Fruit fly (Drosophila melanogaster) whole organism, pupa: ENCODE measurements around the gene Ogdh.

Experiments used
- CG10348 ChIP-seq: fragments of 200-800 bp; sonication (Bioruptor generic); IDR thresholded peaks from 2 replicates; pipeline ENCODE4 v1.3.6; 2022; ENCODE audit warnings: missing biosample characterization, missing genetic modification characterization
- CG12605 ChIP-seq: fragments of 200-800 bp; sonication (Bioruptor generic); IDR thresholded peaks from 2 replicates; pipeline ENCODE4 v1.3.6; 2022; ENCODE audit warnings: missing biosample characterization, missing genetic modification characterization
- CG13204 ChIP-seq: fragments of 200-800 bp; sonication (Bioruptor generic); optimal IDR thresholded peaks from 2 replicates; lab custom pipeline; 2018; ENCODE audit warnings: missing biosample characterization, mild to moderate bottlenecking, missing genetic modification characterization, moderate library complexity
- CG14655 ChIP-seq: fragments of 200-800 bp; sonication (Bioruptor generic); optimal IDR thresholded peaks from 3 replicates; lab custom pipeline; 2017; ENCODE audit warnings: mild to moderate bottlenecking, missing biosample characterization, missing genetic modification reagents, missing genetic modification characterization
- CG15710 ChIP-seq: fragments of 200-800 bp; sonication (Bioruptor generic); optimal IDR thresholded peaks from 2 replicates; lab custom pipeline; 2018; ENCODE audit warnings: missing biosample characterization, mild to moderate bottlenecking, missing genetic modification characterization, moderate library complexity
- CG17806 ChIP-seq: fragments of 200-800 bp; sonication (Bioruptor generic); optimal IDR thresholded peaks from 2 replicates; lab custom pipeline; 2018; ENCODE audit warnings: missing biosample characterization, mild to moderate bottlenecking, missing genetic modification characterization, moderate library complexity
- CG32121 ChIP-seq: fragments of 200-800 bp; sonication (Bioruptor generic); IDR thresholded peaks from 2 replicates; pipeline ENCODE4 v1.3.6; 2022; ENCODE audit warnings: missing biosample characterization, missing genetic modification characterization
- CG34367 ChIP-seq: fragments of 200-800 bp; sonication (Bioruptor generic); optimal IDR thresholded peaks from 2 replicates; lab custom pipeline; 2018; ENCODE audit warnings: missing biosample characterization, mild to moderate bottlenecking, missing genetic modification characterization
- CG4496 ChIP-seq: fragments of 200-800 bp; sonication (Bioruptor generic); IDR thresholded peaks from 3 replicates; pipeline ENCODE4 v1.3.6; 2022; ENCODE audit warnings: missing biosample characterization, missing genetic modification characterization
- CG8159 ChIP-seq: fragments of 200-800 bp; sonication (Bioruptor generic); optimal IDR thresholded peaks from 3 replicates; lab custom pipeline; 2018; ENCODE audit warnings: missing biosample characterization, mild to moderate bottlenecking, missing genetic modification characterization, moderate library complexity
- CG8301 ChIP-seq: fragments of 200-800 bp; sonication (Bioruptor generic); optimal IDR thresholded peaks from 2 replicates; lab custom pipeline; 2018; ENCODE audit warnings: missing biosample characterization, mild to moderate bottlenecking, missing genetic modification characterization
- CG9948 ChIP-seq: fragments of 200-800 bp; sonication (Bioruptor generic); optimal IDR thresholded peaks from 2 replicates; lab custom pipeline; 2018; ENCODE audit warnings: missing biosample characterization, mild to moderate bottlenecking, missing genetic modification characterization, moderate library complexity
- D1 ChIP-seq: fragments of 200-800 bp; sonication (Bioruptor generic); optimal IDR thresholded peaks from 2 replicates; lab custom pipeline; 2018; ENCODE audit warnings: missing biosample characterization, mild to moderate bottlenecking, missing genetic modification characterization, moderate library complexity
- EcR ChIP-seq: fragments of 200-800 bp; sonication (Bioruptor generic); optimal IDR thresholded peaks from 3 replicates; lab custom pipeline; 2019; ENCODE audit warnings: missing biosample characterization, missing genetic modification characterization, mild to moderate bottlenecking, moderate library complexity, missing genetic modification reagents
- Ets98B ChIP-seq: fragments of 200-800 bp; sonication (Bioruptor generic); IDR thresholded peaks from 2 replicates; pipeline ENCODE4 v1.3.6; 2022; ENCODE audit warnings: missing biosample characterization, missing genetic modification characterization
- Pif1A ChIP-seq: fragments of 200-800 bp; sonication (Bioruptor generic); optimal IDR thresholded peaks from 3 replicates; lab custom pipeline; 2016; ENCODE audit warnings: missing biosample characterization, missing genetic modification characterization
- Pif1B ChIP-seq: fragments of 200-800 bp; sonication (Bioruptor generic); optimal IDR thresholded peaks from 3 replicates; lab custom pipeline; 2016; ENCODE audit warnings: missing biosample characterization, missing genetic modification characterization
- Snoo ChIP-seq: fragments of 200-800 bp; sonication (Bioruptor generic); optimal IDR thresholded peaks from 3 replicates; lab custom pipeline; 2017; ENCODE audit warnings: missing biosample characterization, mild to moderate bottlenecking, missing genetic modification characterization, inconsistent platforms
- fd96Ca ChIP-seq: fragments of 200-800 bp; sonication (Bioruptor generic); IDR thresholded peaks from 3 replicates; pipeline ENCODE4 v1.3.6; 2022; ENCODE audit warnings: missing biosample characterization, missing genetic modification characterization
- gl ChIP-seq: fragments of 200-800 bp; sonication (Bioruptor generic); optimal IDR thresholded peaks from 2 replicates; lab custom pipeline; 2018; ENCODE audit warnings: missing biosample characterization, mild to moderate bottlenecking, missing genetic modification characterization
- rn ChIP-seq: fragments of 200-800 bp; sonication (Bioruptor generic); IDR thresholded peaks from 2 replicates; pipeline ENCODE4 v1.3.6; 2022; ENCODE audit warnings: missing biosample characterization, missing genetic modification characterization

Ogdh gene

DNA sequence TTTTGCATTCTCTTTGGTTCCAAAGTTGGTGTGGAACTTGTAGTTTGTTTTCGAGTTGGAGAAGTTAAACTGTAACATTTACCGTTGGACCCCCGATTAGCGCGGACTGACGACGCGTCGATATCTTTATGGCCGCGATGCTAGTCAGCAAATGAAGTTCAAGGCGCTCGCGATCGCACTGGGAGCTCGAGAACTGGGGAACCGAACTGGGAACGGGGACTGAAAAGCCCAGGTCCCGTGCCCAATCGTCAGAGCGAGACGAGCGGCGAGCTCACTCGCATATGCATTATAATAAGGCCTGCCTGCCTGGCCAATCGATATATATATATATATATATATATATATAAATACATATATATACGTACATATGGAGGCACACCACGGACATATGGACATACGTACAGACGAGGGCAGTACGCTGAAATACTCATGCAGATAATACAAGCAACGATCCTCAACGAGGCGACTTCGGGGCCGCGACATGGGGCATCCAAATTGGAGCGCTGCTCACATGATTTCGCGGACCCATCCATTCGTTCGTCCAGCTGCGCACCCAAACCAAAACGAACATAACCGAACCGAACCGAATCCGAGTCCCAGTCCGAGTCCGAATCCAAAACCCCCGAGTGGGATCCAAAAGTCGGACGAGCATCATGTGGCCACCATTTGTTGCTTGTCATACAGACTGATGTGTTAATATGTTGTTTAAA lies 47.7 kb downstream of the Ogdh start:
- TF ChIP-seq CG12605 (GFP tag; lab: Robert Waterston, UW) (0 out of 2 replicates have a peak, but pooled peaks have one; percentile 8), CG32121 (no peak), CG14655 (GFP tag; lab: Kevin White, UChicago) (no peak), CG13204 (peak; percentile 84), EcR (GFP tag; lab: Kevin White, UChicago) (peak; percentile 82), CG4496 (GFP tag; lab: Robert Waterston, UW) (peak; percentile 32; the same call in 1 of the 3 replicates), CG34367 (no peak)

DNA sequence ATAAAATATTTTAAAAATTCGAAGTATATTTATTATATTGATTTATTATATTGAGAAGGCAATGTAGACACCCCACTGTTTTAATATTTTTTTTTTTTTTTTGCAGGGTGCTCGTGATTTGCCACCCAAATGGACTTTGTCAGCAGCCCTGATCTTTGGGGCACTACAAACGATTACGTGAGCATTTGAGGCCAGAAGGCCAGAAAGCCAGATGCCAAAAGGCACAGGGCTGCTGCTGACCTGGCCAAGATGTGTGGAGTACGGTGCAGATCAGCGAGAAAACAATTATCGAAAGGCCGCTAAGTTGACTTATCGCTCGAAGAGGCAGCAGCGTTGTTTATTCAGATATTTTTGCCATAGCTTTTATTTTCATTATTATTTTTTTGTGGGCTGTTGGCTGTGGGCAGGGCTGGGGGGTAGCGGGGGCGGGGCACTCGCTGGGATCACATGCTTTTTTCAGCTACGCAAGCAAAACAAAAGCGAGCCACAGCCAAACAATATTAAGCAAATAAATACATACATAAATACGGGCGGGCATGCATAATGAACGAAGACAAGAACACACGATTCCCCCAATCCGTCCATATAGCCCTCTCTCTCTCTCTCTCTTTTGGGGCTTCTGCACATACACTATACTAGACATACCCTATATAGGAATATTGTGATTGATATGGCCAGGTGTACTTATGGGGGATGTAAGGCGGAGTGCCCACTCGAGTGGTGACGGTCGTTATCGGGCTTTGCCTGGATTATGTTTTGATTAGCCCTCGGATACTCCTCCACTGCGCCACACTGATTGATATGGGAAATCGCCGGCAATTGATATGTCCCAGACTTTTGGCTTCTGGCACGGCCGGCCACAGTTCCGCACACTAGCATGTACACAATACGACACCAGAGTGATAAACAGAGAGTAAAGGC lies 48.9 kb downstream of the Ogdh start:
- no peak for TF ChIP-seq CG17806
- TF ChIP-seq D1: no peak
- TF ChIP-seq CG4496 (GFP tag; lab: Robert Waterston, UW): 0 out of 3 replicates have a peak, but pooled peaks have one; percentile 25
- no peak for TF ChIP-seq gl (tag; lab: Kevin White, UChicago)
- no peak for TF ChIP-seq CG14655 (GFP tag; lab: Kevin White, UChicago)
- TF ChIP-seq, all 21 proteins: peak for 1

DNA sequence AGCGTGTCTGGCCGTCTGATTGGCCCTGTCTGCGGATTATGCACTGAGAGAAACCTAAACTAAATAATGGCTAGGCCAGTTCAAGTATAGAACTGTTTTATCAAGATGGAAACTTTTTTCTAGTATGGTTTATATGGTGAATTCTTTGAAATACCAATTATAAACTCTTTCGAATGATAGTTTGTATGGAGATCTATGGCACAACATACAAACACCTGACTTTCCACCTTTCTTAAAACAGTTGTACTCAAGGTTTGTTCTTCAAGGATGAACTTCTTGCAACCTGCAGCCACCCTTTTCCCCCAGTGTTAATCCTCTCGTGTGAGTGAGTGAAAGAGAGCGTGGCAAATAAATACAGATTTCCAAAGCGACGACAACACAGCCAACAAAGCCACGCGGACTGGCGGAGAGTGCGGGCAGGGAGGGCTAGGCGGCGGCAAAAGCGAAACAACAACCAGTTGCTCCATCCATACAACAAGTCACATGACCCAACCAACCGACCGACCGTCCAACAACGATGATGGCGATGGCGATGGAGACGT lies 49.7 kb downstream of the Ogdh start:
- TF ChIP-seq CG15710: peak; percentile 96
- TF ChIP-seq CG17806: peak; percentile 92
- peak; percentile 76 for TF ChIP-seq EcR (GFP tag; lab: Kevin White, UChicago)
- peak; percentile 85 for TF ChIP-seq CG9948 (tag; lab: Kevin White, UChicago)
- TF ChIP-seq Pif1A: peak; percentile 84
- TF ChIP-seq CG14655 (GFP tag; lab: Kevin White, UChicago): peak; percentile 89
- peak; percentile 76 for TF ChIP-seq rn (GFP tag; lab: Robert Waterston, UW)
- peak; percentile 90 for TF ChIP-seq CG13204
- peak; percentile 84 for TF ChIP-seq Snoo (tag; lab: Kevin White, UChicago)
- peak; percentile 84 for TF ChIP-seq Pif1B
- TF ChIP-seq CG8301 (tag; lab: Kevin White, UChicago): peak; percentile 85
- peak; percentile 93 for TF ChIP-seq CG34367
- TF ChIP-seq CG4496 (GFP tag; lab: Robert Waterston, UW): peak; percentile 88
- TF ChIP-seq CG12605 (GFP tag; lab: Robert Waterston, UW): 0 out of 2 replicates have a peak, but pooled peaks have one; percentile 38
- TF ChIP-seq D1: peak; percentile 71
- TF ChIP-seq CG32121: peak; percentile 85
- peak; percentile 97 for TF ChIP-seq CG8159 (tag; lab: Kevin White, UChicago)
- peak; percentile 75 for TF ChIP-seq CG10348
- peak; percentile 70 for TF ChIP-seq gl (tag; lab: Kevin White, UChicago)
- peak; percentile 85 for TF ChIP-seq fd96Ca
- peak; percentile 71 for TF ChIP-seq Ets98B (GFP tag; lab: Robert Waterston, UW)

DNA sequence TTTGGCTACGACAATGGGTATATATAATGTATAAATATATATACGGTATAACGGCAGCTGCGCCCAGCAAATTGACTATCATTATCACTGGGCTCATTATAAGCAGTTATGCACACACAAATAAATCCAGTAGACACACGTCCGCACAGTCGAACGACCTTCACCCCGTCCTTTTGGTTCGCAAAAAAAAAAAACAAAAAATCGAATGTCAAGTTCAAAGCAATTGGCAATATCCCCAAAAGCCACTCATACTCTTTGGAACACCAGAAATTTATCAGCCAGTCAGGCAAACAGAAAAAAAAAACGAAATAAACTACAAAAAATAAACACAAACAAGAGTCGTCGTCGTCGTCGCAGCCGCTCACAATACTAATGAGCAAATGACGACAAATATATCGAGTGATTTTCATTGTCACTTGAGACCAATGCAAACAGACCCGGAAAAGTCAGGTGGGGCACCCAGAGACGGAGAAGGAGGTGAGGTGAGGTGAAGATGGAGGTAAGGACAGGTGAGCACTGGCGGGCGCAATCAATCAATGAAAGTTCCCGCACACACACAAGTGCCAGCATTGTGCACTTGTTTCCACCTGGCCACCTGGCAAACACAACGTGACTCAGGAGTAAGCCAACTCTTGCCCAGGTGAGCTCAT lies 50.3 kb downstream of the Ogdh start:
- TF ChIP-seq CG13204: no peak
- TF ChIP-seq gl (tag; lab: Kevin White, UChicago): no peak
- TF ChIP-seq Pif1B: no peak
- 0 out of 3 replicates have a peak, but pooled peaks have one; percentile 64 for TF ChIP-seq fd96Ca
- no peak for TF ChIP-seq CG14655 (GFP tag; lab: Kevin White, UChicago)
- no peak; the same call in 1 of the 2 replicates for TF ChIP-seq CG32121
- peak; percentile 46 for TF ChIP-seq Pif1A
- peak; percentile 17 for TF ChIP-seq CG17806
- no peak for TF ChIP-seq CG8301 (tag; lab: Kevin White, UChicago)
- TF ChIP-seq CG12605 (GFP tag; lab: Robert Waterston, UW): no peak
- TF ChIP-seq Snoo (tag; lab: Kevin White, UChicago): no peak
- no peak for TF ChIP-seq CG8159 (tag; lab: Kevin White, UChicago)
- TF ChIP-seq CG4496 (GFP tag; lab: Robert Waterston, UW): peak; percentile 24; the same call in 1 of the 3 replicates
- no peak for TF ChIP-seq Ets98B (GFP tag; lab: Robert Waterston, UW)
- no peak for TF ChIP-seq CG9948 (tag; lab: Kevin White, UChicago)
- 0 out of 2 replicates have a peak, but pooled peaks have one; percentile 20 for TF ChIP-seq CG10348
- TF ChIP-seq rn (GFP tag; lab: Robert Waterston, UW): no peak
- no peak for TF ChIP-seq CG34367
- TF ChIP-seq CG15710: peak; percentile 30
- peak; percentile 37 for TF ChIP-seq EcR (GFP tag; lab: Kevin White, UChicago)
- TF ChIP-seq D1: no peak

DNA sequence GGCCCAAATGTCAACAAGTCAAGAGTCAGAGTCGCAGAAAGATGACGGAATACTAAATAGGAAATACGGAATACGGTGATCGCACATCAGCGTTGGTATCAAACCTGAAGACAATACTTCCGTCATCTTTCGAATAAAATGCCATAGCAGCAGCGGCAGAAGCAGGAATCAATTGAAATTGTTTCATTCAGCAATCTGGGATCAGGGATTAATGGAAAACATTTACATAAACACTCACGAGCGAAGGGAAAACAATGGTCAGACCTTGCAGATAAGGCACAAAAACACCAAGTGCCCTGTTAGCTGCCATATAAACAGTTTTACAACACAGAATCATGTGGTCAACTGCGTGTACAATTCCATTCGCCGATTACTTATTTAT lies 50.8 kb downstream of the Ogdh start:
- no peak for TF ChIP-seq rn (GFP tag; lab: Robert Waterston, UW)
